ENCODE assay signal across 5 fruit fly cellular contexts in the genomic region with DNA sequence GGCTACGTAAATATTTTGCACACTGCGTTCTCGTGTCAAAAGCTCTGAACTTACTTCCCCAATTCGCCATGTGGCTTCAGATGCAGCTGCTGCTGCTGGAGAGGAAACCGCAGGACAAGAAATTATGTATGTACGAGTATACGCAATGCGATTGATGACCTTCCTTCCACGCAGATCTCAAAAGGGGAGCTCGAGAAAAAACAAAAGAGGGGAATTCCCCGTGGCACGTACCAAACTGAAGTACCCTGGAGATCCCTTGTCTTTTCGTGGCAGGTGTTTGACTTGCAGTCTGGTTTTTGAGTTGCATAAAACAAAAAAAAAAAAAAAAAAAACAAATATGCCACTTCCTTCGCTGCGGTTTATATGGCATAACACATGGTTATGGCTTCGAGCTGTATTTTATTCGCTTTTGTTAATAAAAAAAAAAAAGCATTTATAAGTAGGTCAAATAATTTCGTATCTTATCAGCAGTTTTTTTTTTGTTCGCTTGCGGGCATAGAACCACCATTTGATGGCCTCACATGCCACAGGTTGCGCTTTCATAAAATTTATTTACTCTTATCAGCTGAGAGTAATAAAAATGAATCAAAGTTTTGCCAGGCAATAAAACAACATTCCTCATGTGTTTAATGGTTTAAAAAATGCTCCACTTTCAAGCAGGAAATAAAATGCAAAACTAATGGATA.
A peak's percentile ranks its signal among the peaks of the same experiment; 100 is the strongest.
TF ChIP-seq lines count a peak whose summit lies in the region.

No protein-coding gene starts in this region.

- no peak for TF ChIP-seq CTCF in whole organism, embryonic (GFP tag; optimal IDR thresholded peaks at IDR 0.05; lab: Kevin White, UChicago)

TF ChIP-seq in whole organism, adult, 20 proteins besides CTCF, POLR2A, EP300 and RAD21:
- TF ChIP-seq cnc (optimal IDR thresholded peaks at IDR 0.05; lab: Kevin White, UChicago) (no peak), kay (GFP tag; lab: Kevin White, UChicago; ENCODE audit: borderline replicate concordance) (peak; percentile 51), CG1620 (GFP tag; optimal IDR thresholded peaks at IDR 0.05; lab: Kevin White, UChicago) (no peak), CG7045 (GFP tag; optimal IDR thresholded peaks at IDR 0.05; lab: Kevin White, UChicago) (peak; percentile 34), pad (GFP tag; optimal IDR thresholded peaks at IDR 0.05; lab: Kevin White, UChicago) (no peak), CG7101 (tag; optimal IDR thresholded peaks at IDR 0.05; lab: Kevin White, UChicago) (peak; percentile 8), CG14711 (tag; optimal IDR thresholded peaks at IDR 0.05; lab: Kevin White, UChicago) (no peak), CG5204 (GFP tag; optimal IDR thresholded peaks at IDR 0.05; lab: Kevin White, UChicago) (no peak)

TF ChIP-seq in whole organism, embryonic, 481 proteins besides CTCF, POLR2A, EP300 and RAD21 (continues in another document):
- TF ChIP-seq Oli (tag; optimal IDR thresholded peaks at IDR 0.05; lab: Kevin White, UChicago) (no peak), kah (GFP tag; optimal IDR thresholded peaks at IDR 0.05; lab: Kevin White, UChicago) (peak; percentile 29), sens-2 (GFP tag; IDR thresholded peaks at IDR 0.05; lab: Robert Waterston, UW) (peak; percentile 82), hkb (optimal IDR thresholded peaks at IDR 0.05; lab: Kevin White, UChicago) (no peak), hkb (GFP tag; IDR thresholded peaks at IDR 0.05; lab: Robert Waterston, UW) (0 out of 2 replicates have a peak, but pooled peaks have one; percentile 15), PHDP (tag; optimal IDR thresholded peaks at IDR 0.05; lab: Kevin White, UChicago) (peak; percentile 21), GATAe (GFP tag; conservative IDR thresholded peaks at IDR 0.05; lab: Robert Waterston, UW) (peak; percentile 72; the same call in 1 of the 2 replicates), sens (GFP tag; lab: Kevin White, UChicago) (peak; percentile 3), Deaf1 (tag; optimal IDR thresholded peaks at IDR 0.05; lab: Kevin White, UChicago) (no peak), CG10209 (GFP tag; optimal IDR thresholded peaks at IDR 0.05; lab: Kevin White, UChicago) (no peak), chm (GFP tag; IDR thresholded peaks at IDR 0.05; lab: Robert Waterston, UW) (0 out of 2 replicates have a peak, but pooled peaks have one; percentile 8), BtbVII (GFP tag; optimal IDR thresholded peaks at IDR 0.05; lab: Kevin White, UChicago) (peak; percentile 43), CG15269 (tag; optimal IDR thresholded peaks at IDR 0.05; lab: Kevin White, UChicago) (peak; percentile 15), Mrtf (GFP tag; IDR thresholded peaks at IDR 0.05; lab: Robert Waterston, UW) (no peak), CG6175 (GFP tag; IDR thresholded peaks at IDR 0.05; lab: Robert Waterston, UW) (peak; percentile 12; the same call in 1 of the 3 replicates), CG6254 (GFP tag; optimal IDR thresholded peaks at IDR 0.05; lab: Kevin White, UChicago) (peak; percentile 3), CG9609 (GFP tag; optimal IDR thresholded peaks at IDR 0.05; lab: Kevin White, UChicago) (no peak), CG3838 (GFP tag; optimal IDR thresholded peaks at IDR 0.05; lab: Kevin White, UChicago) (no peak)

TF ChIP-seq in whole organism, prepupa, 60 proteins besides CTCF, POLR2A, EP300 and RAD21:
- TF ChIP-seq CG16779 (tag; optimal IDR thresholded peaks at IDR 0.05; lab: Kevin White, UChicago) (no peak), eg (GFP tag; IDR thresholded peaks at IDR 0.05; lab: Robert Waterston, UW) (0 out of 3 replicates have a peak, but pooled peaks have one; percentile 18), Eip78C (GFP tag; lab: Kevin White, UChicago) (peak; percentile 45), vri (GFP tag; optimal IDR thresholded peaks at IDR 0.05; lab: Kevin White, UChicago) (peak; percentile 84), esn (GFP tag; optimal IDR thresholded peaks at IDR 0.05; lab: Kevin White, UChicago) (peak; percentile 14)

TF ChIP-seq in whole organism, pupa, 21 proteins besides CTCF, POLR2A, EP300 and RAD21:
- TF ChIP-seq Pif1A (GFP tag; optimal IDR thresholded peaks at IDR 0.05; lab: Kevin White, UChicago) (peak; percentile 24), CG10348 (GFP tag; IDR thresholded peaks at IDR 0.05; lab: Robert Waterston, UW) (no peak), CG9948 (tag; optimal IDR thresholded peaks at IDR 0.05; lab: Kevin White, UChicago) (no peak), CG14655 (GFP tag; optimal IDR thresholded peaks at IDR 0.05; lab: Kevin White, UChicago) (no peak), rn (GFP tag; IDR thresholded peaks at IDR 0.05; lab: Robert Waterston, UW) (no peak), CG15710 (tag; optimal IDR thresholded peaks at IDR 0.05; lab: Kevin White, UChicago) (no peak), CG13204 (GFP tag; optimal IDR thresholded peaks at IDR 0.05; lab: Kevin White, UChicago) (no peak), gl (tag; optimal IDR thresholded peaks at IDR 0.05; lab: Kevin White, UChicago) (no peak), Ets98B (GFP tag; IDR thresholded peaks at IDR 0.05; lab: Robert Waterston, UW) (no peak), EcR (GFP tag; optimal IDR thresholded peaks at IDR 0.05; lab: Kevin White, UChicago) (peak; percentile 23)
TF ChIP-seq in whole organism, pupa: peak in this region for 2.

TF ChIP-seq in whole organism, wandering third instar larva, 38 proteins besides CTCF, POLR2A, EP300 and RAD21:
- peak; percentile 40 for TF ChIP-seq sage (GFP tag; optimal IDR thresholded peaks at IDR 0.05; lab: Kevin White, UChicago)
- no peak for TF ChIP-seq Rel (GFP tag; optimal IDR thresholded peaks at IDR 0.05; lab: Kevin White, UChicago)
- peak; percentile 97 for TF ChIP-seq Rel (tag; optimal IDR thresholded peaks at IDR 0.05; lab: Kevin White, UChicago)
- peak; percentile 72 for TF ChIP-seq CrebA (GFP tag; optimal IDR thresholded peaks at IDR 0.05; lab: Kevin White, UChicago; ENCODE audit: borderline replicate concordance)
- TF ChIP-seq h (GFP tag; optimal IDR thresholded peaks at IDR 0.05; lab: Kevin White, UChicago) = no peak
